Worm (Caenorhabditis elegans): Measurements from ENCODE around the gene srlf-1.

ce11 chrII:7838661-7839060 lies 48.3 kb downstream of the srlf-1 start:
- TF ChIP-seq klf-2 (GFP tag; conservative IDR thresholded peaks at IDR 0.05) (no peak), ref-1 (GFP tag; conservative IDR thresholded peaks at IDR 0.05) (no peak), ztf-29 (GFP tag; IDR thresholded peaks at IDR 0.05) (no peak), flt-1 (GFP tag; IDR thresholded peaks at IDR 0.05) (no peak), cog-1 (tag; optimal IDR thresholded peaks at IDR 0.05) (no peak), T22C8.4 (GFP tag; IDR thresholded peaks at IDR 0.05) (no peak), ztf-23 (GFP tag; IDR thresholded peaks at IDR 0.05) (no peak)
